Fruit fly (Drosophila melanogaster): ENCODE data around the gene tna.

DNA sequence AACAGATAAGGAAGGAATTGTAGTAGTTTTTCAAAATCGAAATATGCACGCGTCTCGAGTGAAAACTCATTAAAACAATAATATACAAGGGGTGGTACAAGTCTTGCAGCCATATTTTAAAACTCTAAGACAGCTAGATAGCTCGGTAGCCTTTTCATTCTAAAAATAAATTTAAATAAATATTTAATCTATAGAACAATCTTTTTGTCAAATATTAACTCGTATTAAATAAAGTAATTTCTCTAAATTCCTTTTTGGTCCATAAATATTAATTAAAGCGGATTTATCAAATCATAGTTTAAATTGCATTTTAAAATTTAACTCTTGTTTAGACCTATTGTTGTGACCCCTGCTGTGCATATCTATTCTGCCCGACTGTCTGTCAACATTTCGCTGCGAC is 7.9 kb downstream of the tna start:
- TF ChIP-seq psq (optimal IDR thresholded peaks at IDR 0.05): no peak
- no peak for TF ChIP-seq CG8478 (optimal IDR thresholded peaks at IDR 0.05)
- no peak for TF ChIP-seq Dll (optimal IDR thresholded peaks at IDR 0.05)
- TF ChIP-seq EcR (GFP tag; optimal IDR thresholded peaks at IDR 0.05): no peak
